Worm (Caenorhabditis elegans) whole organism, midembryonic: Measurements from ENCODE around the gene mev-1.

Experiments
- T22C8.4 ChIP-seq: fragments of 200-800 bp; sonication (Bioruptor generic); IDR thresholded peaks from 2 replicates; pipeline ENCODE4 v1.3.6; 2022; ENCODE audit warnings: missing genetic modification characterization, missing compliant biosample characterization
- cog-1 ChIP-seq: sonication (generic microtip); optimal IDR thresholded peaks from 2 replicates; lab custom pipeline; 2016; ENCODE audit warnings: missing genetic modification characterization, missing compliant biosample characterization
- flt-1 ChIP-seq: fragments of 200-800 bp; sonication (Bioruptor generic); IDR thresholded peaks from 2 replicates; pipeline ENCODE4 v1.3.6; 2022; ENCODE audit warnings: missing genetic modification characterization, missing compliant biosample characterization
- klf-2 ChIP-seq: fragments of 200-800 bp; sonication (Bioruptor generic); conservative IDR thresholded peaks from 2 replicates; pipeline ENCODE4 v1.3.6; 2022; ENCODE audit warnings: missing genetic modification reagents, missing genetic modification characterization, missing compliant biosample characterization
- med-1 ChIP-seq: sonication (generic microtip); optimal IDR thresholded peaks from 2 replicates; lab custom pipeline; 2017; ENCODE audit warnings: missing genetic modification characterization, mild to moderate bottlenecking, missing compliant biosample characterization, antibody characterized with exemption, missing genetic modification reagents; ENCODE audit not compliant: insufficient read depth
- ref-1 ChIP-seq: fragments of 200-800 bp; sonication (Bioruptor generic); conservative IDR thresholded peaks from 2 replicates; pipeline ENCODE4 v1.3.6; 2022; ENCODE audit warnings: missing genetic modification reagents, missing genetic modification characterization, missing compliant biosample characterization
- tab-1 ChIP-seq: fragments of 200-800 bp; sonication (Bioruptor generic); IDR thresholded peaks from 2 replicates; pipeline ENCODE4 v1.3.6; 2022; ENCODE audit warnings: missing genetic modification characterization, missing compliant biosample characterization
- ztf-23 ChIP-seq: fragments of 200-800 bp; sonication (Bioruptor generic); IDR thresholded peaks from 2 replicates; pipeline ENCODE4 v1.3.6; 2022; ENCODE audit warnings: missing genetic modification reagents, missing genetic modification characterization, missing compliant biosample characterization
- ztf-29 ChIP-seq: fragments of 200-800 bp; sonication (Bioruptor generic); IDR thresholded peaks from 2 replicates; pipeline ENCODE4 v1.3.6; 2022; ENCODE audit warnings: missing genetic modification reagents, missing genetic modification characterization, missing compliant biosample characterization

The mev-1 gene

DNA sequence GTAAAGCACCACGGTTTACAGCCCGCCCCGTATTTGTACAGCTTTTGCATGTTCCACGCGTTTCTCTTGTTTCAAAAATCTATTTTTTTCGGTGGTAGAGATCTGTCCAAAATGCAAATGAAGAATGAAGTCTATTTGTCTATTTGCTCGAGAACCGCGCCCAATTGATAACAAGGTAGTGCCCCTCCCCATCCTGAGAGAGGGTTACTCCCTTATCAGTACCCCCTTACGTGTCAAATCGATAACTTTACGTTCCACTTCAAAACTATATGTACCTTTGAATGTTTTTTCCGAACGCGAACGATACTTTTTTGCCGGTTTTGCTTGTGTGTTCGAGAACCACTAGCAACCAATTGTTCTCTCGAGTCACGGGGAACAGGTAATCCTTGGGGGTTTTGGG is 42.0 kb downstream of the mev-1 start:
- no peak for TF ChIP-seq klf-2 (GFP tag; lab: Robert Waterston, UW)
- no peak for TF ChIP-seq med-1 (GFP tag; lab: Kevin White, UChicago)
- TF ChIP-seq ztf-23 (GFP tag; lab: Robert Waterston, UW): no peak
- no peak for TF ChIP-seq ztf-29 (GFP tag; lab: Robert Waterston, UW)
- TF ChIP-seq ref-1 (GFP tag; lab: Robert Waterston, UW): no peak
- TF ChIP-seq cog-1: no peak
- TF ChIP-seq tab-1: no peak
- TF ChIP-seq flt-1: no peak
- TF ChIP-seq T22C8.4 (GFP tag; lab: Robert Waterston, UW): no peak

DNA sequence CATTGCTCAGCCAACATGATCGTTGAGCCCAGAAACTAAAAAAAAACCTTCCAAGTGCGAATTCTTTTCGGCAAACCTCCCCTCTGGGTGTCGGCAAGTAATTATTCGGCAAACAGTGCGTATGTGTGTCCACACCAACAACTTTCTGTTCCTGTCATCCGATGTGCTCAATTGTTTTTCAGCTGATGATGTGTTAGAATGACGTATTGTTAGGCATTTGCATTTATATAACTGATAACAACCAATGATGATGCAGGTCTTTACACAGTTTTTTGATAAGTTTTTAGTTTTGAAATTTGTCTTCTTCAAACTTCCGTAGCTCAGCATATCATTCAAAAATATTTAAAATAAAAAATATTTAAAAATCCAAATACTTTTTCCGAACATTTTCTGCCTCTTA is 44.8 kb downstream of the mev-1 start:
- TF ChIP-seq ref-1 (GFP tag; lab: Robert Waterston, UW): no peak
- TF ChIP-seq T22C8.4 (GFP tag; lab: Robert Waterston, UW): no peak
- TF ChIP-seq cog-1: no peak
- TF ChIP-seq ztf-29 (GFP tag; lab: Robert Waterston, UW): no peak
- TF ChIP-seq klf-2 (GFP tag; lab: Robert Waterston, UW): no peak
- TF ChIP-seq tab-1: no peak
- TF ChIP-seq med-1 (GFP tag; lab: Kevin White, UChicago): no peak
- no peak for TF ChIP-seq flt-1
- no peak for TF ChIP-seq ztf-23 (GFP tag; lab: Robert Waterston, UW)

DNA sequence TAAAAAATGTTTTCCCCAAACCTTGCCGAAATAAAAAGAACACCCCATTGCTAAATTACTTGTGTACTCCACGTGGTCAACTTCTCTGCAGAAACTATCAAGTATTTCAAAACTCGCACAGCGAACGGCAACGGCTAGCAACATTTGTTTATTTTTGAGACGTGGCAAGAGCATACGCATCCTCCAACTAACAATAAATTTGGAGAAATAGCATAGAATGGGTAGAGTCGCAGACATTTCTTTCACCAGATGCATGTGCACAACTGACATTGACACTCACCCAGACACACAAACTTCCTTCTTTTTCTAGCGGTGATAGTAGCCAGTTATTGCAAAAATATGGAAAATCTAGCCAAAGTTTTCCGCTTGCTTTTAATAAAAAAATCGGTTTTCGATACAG is 45.6 kb downstream of the mev-1 start:
- TF ChIP-seq klf-2 (GFP tag; lab: Robert Waterston, UW): no peak
- TF ChIP-seq tab-1: no peak
- TF ChIP-seq ref-1 (GFP tag; lab: Robert Waterston, UW): no peak
- no peak for TF ChIP-seq flt-1
- TF ChIP-seq T22C8.4 (GFP tag; lab: Robert Waterston, UW): no peak
- TF ChIP-seq ztf-29 (GFP tag; lab: Robert Waterston, UW): no peak
- TF ChIP-seq ztf-23 (GFP tag; lab: Robert Waterston, UW): no peak
- TF ChIP-seq cog-1: no peak
- no peak for TF ChIP-seq med-1 (GFP tag; lab: Kevin White, UChicago)

DNA sequence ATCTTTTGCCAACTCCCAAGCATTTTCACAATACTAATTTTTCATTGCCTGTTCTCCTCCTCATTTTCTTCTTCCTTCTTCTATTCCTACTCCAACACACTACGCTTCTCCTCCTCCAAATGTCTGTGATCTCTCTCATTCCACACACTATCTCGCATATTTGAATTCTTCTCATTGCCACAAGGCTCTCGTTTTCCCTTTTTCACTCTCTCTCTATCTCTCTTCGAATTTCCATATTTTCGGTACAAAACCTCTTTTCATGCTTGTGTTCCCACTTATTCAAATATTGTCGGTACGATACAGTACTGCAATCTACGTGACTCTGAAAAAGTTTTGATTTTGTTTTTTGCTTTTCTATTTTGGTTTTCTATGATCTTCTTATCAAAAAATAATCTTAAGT is 46.6 kb downstream of the mev-1 start:
- TF ChIP-seq ztf-29 (GFP tag; lab: Robert Waterston, UW) (no peak), klf-2 (GFP tag; lab: Robert Waterston, UW) (no peak), ztf-23 (GFP tag; lab: Robert Waterston, UW) (no peak), med-1 (GFP tag; lab: Kevin White, UChicago) (no peak), tab-1 (no peak), ref-1 (GFP tag; lab: Robert Waterston, UW) (no peak), cog-1 (no peak), T22C8.4 (GFP tag; lab: Robert Waterston, UW) (no peak), flt-1 (no peak)

DNA sequence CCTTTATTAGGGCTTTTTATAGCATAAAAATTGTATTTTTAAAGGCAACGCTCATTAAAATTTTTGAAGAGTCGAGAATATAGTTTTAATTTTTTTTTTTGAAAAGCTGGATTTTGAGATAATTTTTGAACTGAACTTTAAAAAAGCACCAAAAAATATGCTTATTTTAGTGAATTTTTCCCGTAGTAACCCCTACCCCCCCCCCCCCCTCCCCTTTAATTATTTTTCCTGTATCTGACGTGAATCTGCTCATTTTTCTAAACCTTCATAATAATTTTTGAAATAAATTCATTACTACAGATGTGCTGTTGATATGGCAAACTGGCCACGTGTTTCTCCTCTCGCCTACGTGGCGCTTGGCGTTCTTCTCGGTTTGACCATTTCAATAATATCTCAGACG is 47.4 kb downstream of the mev-1 start, which contains the start of gene C38H2.2:
Gene C38H2.2, plus strand, starts transcription at position 301 of the 400 bp plus-strand sequence.
- TF ChIP-seq tab-1 (no peak), flt-1 (no peak), ref-1 (GFP tag; lab: Robert Waterston, UW) (no peak), cog-1 (no peak), ztf-23 (GFP tag; lab: Robert Waterston, UW) (no peak)

DNA sequence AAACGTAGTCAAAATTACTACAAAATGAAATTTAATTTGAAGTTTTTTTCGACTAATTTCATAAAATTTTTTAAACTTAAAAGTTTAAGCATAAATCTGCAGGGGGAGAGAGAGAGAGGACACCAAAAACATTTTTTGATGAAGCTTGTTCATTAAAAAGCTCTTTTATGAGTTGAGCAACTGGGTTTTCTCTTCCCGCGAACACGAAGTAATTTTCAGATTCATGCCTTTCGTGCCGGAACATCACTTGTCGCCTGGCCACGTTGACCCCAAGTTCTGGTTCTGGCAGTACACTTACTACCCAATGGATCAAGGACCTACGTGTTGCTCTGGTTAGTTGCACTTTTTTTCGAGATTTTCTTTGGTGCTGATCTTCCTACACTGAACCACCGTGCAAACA is 49.7 kb downstream of the mev-1 start:
- TF ChIP-seq T22C8.4 (GFP tag; lab: Robert Waterston, UW) (no peak), klf-2 (GFP tag; lab: Robert Waterston, UW) (no peak), ztf-29 (GFP tag; lab: Robert Waterston, UW) (no peak), cog-1 (no peak), ref-1 (GFP tag; lab: Robert Waterston, UW) (no peak), tab-1 (no peak), med-1 (GFP tag; lab: Kevin White, UChicago) (no peak), flt-1 (no peak), ztf-23 (GFP tag; lab: Robert Waterston, UW) (no peak)
